Fruit fly (Drosophila melanogaster): ENCODE measurements around the gene PIG-T.

- TF ChIP-seq insv (optimal IDR thresholded peaks at IDR 0.05) = no peak
- TF ChIP-seq h (optimal IDR thresholded peaks at IDR 0.05) = no peak
- TF ChIP-seq ttk (optimal IDR thresholded peaks at IDR 0.05) = no peak
- TF ChIP-seq Sin3A (optimal IDR thresholded peaks at IDR 0.05) = no peak
- TF ChIP-seq Myc (optimal IDR thresholded peaks at IDR 0.05) = no peak
Measured at dm6 chrX:8399019-8399623, 7.9 kb downstream of the PIG-T start.

Data from Kc167 (cell line).